5 worm cellular contexts compared by ENCODE assay signal in the genomic region with DNA sequence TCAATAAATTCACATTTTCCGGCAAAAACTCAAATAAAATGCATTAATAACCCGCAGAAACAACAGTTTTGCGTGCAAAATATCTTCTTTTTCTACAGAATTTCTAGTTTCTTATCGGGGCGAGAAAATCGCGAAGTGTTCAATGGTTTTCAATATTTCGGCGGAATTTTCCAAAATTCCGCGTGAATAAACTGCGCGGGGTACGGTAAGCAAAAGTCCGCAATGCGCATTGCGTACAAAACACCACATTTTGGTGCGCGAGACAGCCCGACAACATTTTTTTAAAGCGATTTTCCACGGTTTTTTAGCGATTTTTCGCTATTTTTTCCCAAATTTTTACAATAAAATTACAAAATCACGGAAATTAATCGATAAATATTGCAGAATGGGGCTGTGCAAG.
TF ChIP-seq lines count a peak whose summit lies in the region.

TSS of gene Y45G12B.2 (plus strand) at position 383 of the 400 bp plus-strand sequence.

TF ChIP-seq in whole organism, L1 larva, 84 proteins besides CTCF, POLR2A, EP300 and RAD21 (continues in another document):
- TF ChIP-seq ceh-82 (tag; optimal IDR thresholded peaks at IDR 0.05; lab: Kevin White, UChicago): peak; percentile 60 to 88 (median 63)
- TF ChIP-seq efl-1 (optimal IDR thresholded peaks at IDR 0.05; lab: Kevin White, UChicago): peak; percentile 68 to 78
- peak; percentile 82 to 97 for TF ChIP-seq efl-1 (GFP tag; optimal IDR thresholded peaks at IDR 0.05 in 1 of 2; lab: Kevin White, UChicago)
- TF ChIP-seq elt-2 (tag; optimal IDR thresholded peaks at IDR 0.05; lab: Kevin White, UChicago): no peak
- no peak for TF ChIP-seq sup-37 (GFP tag; optimal IDR thresholded peaks at IDR 0.05; lab: Kevin White, UChicago)
- TF ChIP-seq egl-27 (tag; optimal IDR thresholded peaks at IDR 0.05; lab: Kevin White, UChicago): no peak
- TF ChIP-seq vab-15 (tag; optimal IDR thresholded peaks at IDR 0.05; lab: Kevin White, UChicago): no peak
- no peak for TF ChIP-seq fkh-4 (tag; optimal IDR thresholded peaks at IDR 0.05; lab: Kevin White, UChicago; ENCODE audit: borderline replicate concordance)
- no peak for TF ChIP-seq lin-14 (GFP tag; optimal IDR thresholded peaks at IDR 0.05; lab: Kevin White, UChicago)
- TF ChIP-seq lin-15B (tag; optimal IDR thresholded peaks at IDR 0.05; lab: Kevin White, UChicago): peak; percentile 44
- peak; percentile 36; the same call in 1 of the 2 replicates for TF ChIP-seq isw-1 (GFP tag; IDR thresholded peaks at IDR 0.05; lab: Robert Waterston, UW)
- TF ChIP-seq nhr-84 (tag; optimal IDR thresholded peaks at IDR 0.05; lab: Kevin White, UChicago): no peak
- peak; percentile 55 for TF ChIP-seq unc-130 (tag; optimal IDR thresholded peaks at IDR 0.05; lab: Kevin White, UChicago)
- TF ChIP-seq aly-2 (tag; optimal IDR thresholded peaks at IDR 0.05; lab: Kevin White, UChicago): peak; percentile 41
- TF ChIP-seq grh-1 (GFP tag; IDR thresholded peaks at IDR 0.05; lab: Robert Waterston, UW): peak; percentile 30; the same call in 1 of the 2 replicates
- TF ChIP-seq efl-3 (GFP tag; optimal IDR thresholded peaks at IDR 0.05; lab: Kevin White, UChicago): no peak
- TF ChIP-seq ets-5 (GFP tag; IDR thresholded peaks at IDR 0.05; lab: Robert Waterston, UW): no peak

TF ChIP-seq in whole organism, L3 larva, 47 proteins besides CTCF, POLR2A, EP300 and RAD21:
- TF ChIP-seq jun-1 (tag; optimal IDR thresholded peaks at IDR 0.05; lab: Kevin White, UChicago): peak; percentile 17
- TF ChIP-seq elt-2 (tag; optimal IDR thresholded peaks at IDR 0.05; lab: Kevin White, UChicago): peak; percentile 47
- TF ChIP-seq snpc-4 (tag; optimal IDR thresholded peaks at IDR 0.05; lab: Kevin White, UChicago): peak; percentile 8
- TF ChIP-seq nhr-23 (tag; optimal IDR thresholded peaks at IDR 0.05; lab: Kevin White, UChicago): peak; percentile 58
- TF ChIP-seq fos-1 (tag; optimal IDR thresholded peaks at IDR 0.05; lab: Kevin White, UChicago): no peak
- no peak for TF ChIP-seq ztf-4 (tag; optimal IDR thresholded peaks at IDR 0.05; lab: Kevin White, UChicago)
- TF ChIP-seq tbx-2 (tag; optimal IDR thresholded peaks at IDR 0.05; lab: Kevin White, UChicago): no peak
- TF ChIP-seq ceh-28 (tag; optimal IDR thresholded peaks at IDR 0.05; lab: Kevin White, UChicago): peak; percentile 31
- TF ChIP-seq hmg-11 (tag; optimal IDR thresholded peaks at IDR 0.05; lab: Kevin White, UChicago): peak; percentile 67
- TF ChIP-seq lin-15B (tag; optimal IDR thresholded peaks at IDR 0.05; lab: Kevin White, UChicago): peak; percentile 71
- peak; percentile 17 for TF ChIP-seq sea-2 (GFP tag; optimal IDR thresholded peaks at IDR 0.05; lab: Kevin White, UChicago)
- TF ChIP-seq nfya-1 (tag; optimal IDR thresholded peaks at IDR 0.05; lab: Kevin White, UChicago; ENCODE audit: insufficient read depth): peak; percentile 90
- no peak for TF ChIP-seq nhr-237 (tag; optimal IDR thresholded peaks at IDR 0.05; lab: Kevin White, UChicago)
- no peak for TF ChIP-seq aly-2 (tag; optimal IDR thresholded peaks at IDR 0.05; lab: Kevin White, UChicago)
- TF ChIP-seq pqm-1 (tag; optimal IDR thresholded peaks at IDR 0.05; lab: Kevin White, UChicago): peak; percentile 58
- TF ChIP-seq nhr-25 (tag; optimal IDR thresholded peaks at IDR 0.05; lab: Kevin White, UChicago): peak; percentile 38
- peak; percentile 77 for TF ChIP-seq pha-4 (tag; optimal IDR thresholded peaks at IDR 0.05; lab: Kevin White, UChicago)

TF ChIP-seq in whole organism, early embryonic, 17 proteins besides CTCF, POLR2A, EP300 and RAD21:
- TF ChIP-seq scrt-1 (GFP tag; IDR thresholded peaks at IDR 0.05; lab: Robert Waterston, UW) (no peak), sea-1 (GFP tag; conservative IDR thresholded peaks at IDR 0.05; lab: Robert Waterston, UW) (no peak), pes-1 (GFP tag; IDR thresholded peaks at IDR 0.05; lab: Robert Waterston, UW) (no peak), flt-1 (GFP tag; IDR thresholded peaks at IDR 0.05; lab: Robert Waterston, UW) (no peak; the same call in 1 of the 2 replicates), hnd-1 (tag; optimal IDR thresholded peaks at IDR 0.05; lab: Kevin White, UChicago) (no peak), F13C5.2 (tag; optimal IDR thresholded peaks at IDR 0.05; lab: Kevin White, UChicago) (peak; percentile 68), ceh-36 (tag; optimal IDR thresholded peaks at IDR 0.05; lab: Kevin White, UChicago) (no peak), B0310.2 (tag; optimal IDR thresholded peaks at IDR 0.05; lab: Kevin White, UChicago) (no peak), ets-7 (tag; optimal IDR thresholded peaks at IDR 0.05; lab: Kevin White, UChicago) (no peak), tbx-11 (GFP tag; IDR thresholded peaks at IDR 0.05; lab: Robert Waterston, UW) (peak; percentile 8; the same call in 1 of the 2 replicates), tbx-37 (GFP tag; conservative IDR thresholded peaks at IDR 0.05; lab: Robert Waterston, UW) (0 out of 2 replicates have a peak, but pooled peaks have one; percentile 23), aly-1 (tag; optimal IDR thresholded peaks at IDR 0.05; lab: Kevin White, UChicago) (no peak), hmbx-1 (tag; optimal IDR thresholded peaks at IDR 0.05; lab: Kevin White, UChicago) (no peak), tra-4 (tag; optimal IDR thresholded peaks at IDR 0.05; lab: Kevin White, UChicago) (no peak), ama-1 (optimal IDR thresholded peaks at IDR 0.05; lab: Kevin White, UChicago) (no peak), hmg-4 (GFP tag; optimal IDR thresholded peaks at IDR 0.05; lab: Kevin White, UChicago) (peak; percentile 32), ceh-13 (GFP tag; optimal IDR thresholded peaks at IDR 0.05; lab: Kevin White, UChicago) (no peak)

TF ChIP-seq in whole organism, midembryonic, 9 proteins besides CTCF, POLR2A, EP300 and RAD21:
- 0 out of 2 replicates have a peak, but pooled peaks have one; percentile 25 for TF ChIP-seq klf-2 (GFP tag; conservative IDR thresholded peaks at IDR 0.05; lab: Robert Waterston, UW)
- TF ChIP-seq ztf-23 (GFP tag; IDR thresholded peaks at IDR 0.05; lab: Robert Waterston, UW): no peak

TF ChIP-seq in whole organism, young adult, 124 proteins besides CTCF, POLR2A, EP300 and RAD21 (continues in another document):
- TF ChIP-seq mcd-1 (GFP tag; IDR thresholded peaks at IDR 0.05; lab: Robert Waterston, UW) (peak; percentile 75), sptf-2 (GFP tag; optimal IDR thresholded peaks at IDR 0.05; lab: Kevin White, UChicago) (no peak), F52B5.7 (tag; optimal IDR thresholded peaks at IDR 0.05; lab: Kevin White, UChicago) (no peak), C06A6.2 (GFP tag; conservative IDR thresholded peaks at IDR 0.05; lab: Robert Waterston, UW) (no peak), nfya-1 (tag; optimal IDR thresholded peaks at IDR 0.05; lab: Kevin White, UChicago; ENCODE audit: borderline replicate concordance, insufficient read depth) (no peak), nhr-80 (tag; optimal IDR thresholded peaks at IDR 0.05; lab: Kevin White, UChicago) (peak; percentile 36), lsl-1 (GFP tag; optimal IDR thresholded peaks at IDR 0.05; lab: Kevin White, UChicago) (peak; percentile 93), B0035.1 (tag; optimal IDR thresholded peaks at IDR 0.05; lab: Kevin White, UChicago) (no peak), ceh-27 (GFP tag; optimal IDR thresholded peaks at IDR 0.05; lab: Kevin White, UChicago) (peak; percentile 3), T07F8.4 (tag; optimal IDR thresholded peaks at IDR 0.05; lab: Kevin White, UChicago) (no peak), attf-3 (GFP tag; conservative IDR thresholded peaks at IDR 0.05; lab: Robert Waterston, UW) (0 out of 2 replicates have a peak, but pooled peaks have one; percentile 27), dpl-1 (GFP tag; optimal IDR thresholded peaks at IDR 0.05; lab: Kevin White, UChicago) (peak; percentile 50), B0336.3 (GFP tag; IDR thresholded peaks at IDR 0.05; lab: Robert Waterston, UW) (peak; percentile 53; the same call in 1 of the 2 replicates), attf-6 (GFP tag; IDR thresholded peaks at IDR 0.05; lab: Robert Waterston, UW) (no peak), zfh-2 (GFP tag; conservative IDR thresholded peaks at IDR 0.05; lab: Robert Waterston, UW) (no peak), hmg-1.2 (GFP tag; IDR thresholded peaks at IDR 0.05; lab: Robert Waterston, UW) (peak; percentile 46; the same call in 1 of the 2 replicates), K12H6.12 (tag; optimal IDR thresholded peaks at IDR 0.05; lab: Kevin White, UChicago) (no peak), ceh-40 (GFP tag; IDR thresholded peaks at IDR 0.05; lab: Robert Waterston, UW) (no peak), hmg-20 (GFP tag; IDR thresholded peaks at IDR 0.05; lab: Robert Waterston, UW) (no peak), dox-1 (GFP tag; IDR thresholded peaks at IDR 0.05; lab: Robert Waterston, UW) (peak; percentile 81), hrde-1 (tag; optimal IDR thresholded peaks at IDR 0.05; lab: Kevin White, UChicago; ENCODE audit: borderline replicate concordance) (no peak), lin-40 (tag; optimal IDR thresholded peaks at IDR 0.05; lab: Kevin White, UChicago) (peak; percentile 37), pbrm-1 (GFP tag; IDR thresholded peaks at IDR 0.05; lab: Robert Waterston, UW) (peak; percentile 62; the same call in 1 of the 2 replicates), Y53F4B.3 (GFP tag; IDR thresholded peaks at IDR 0.05; lab: Robert Waterston, UW) (no peak), nhr-27 (tag; optimal IDR thresholded peaks at IDR 0.05; lab: Kevin White, UChicago) (no peak), aptf-3 (GFP tag; IDR thresholded peaks at IDR 0.05; lab: Robert Waterston, UW) (no peak), unc-62 (GFP tag; optimal IDR thresholded peaks at IDR 0.05; lab: Kevin White, UChicago) (no peak), Y53G8AR.9 (GFP tag; conservative IDR thresholded peaks at IDR 0.05; lab: Robert Waterston, UW) (0 out of 2 replicates have a peak, but pooled peaks have one; percentile 32), madf-6 (GFP tag; IDR thresholded peaks at IDR 0.05; lab: Robert Waterston, UW) (peak; percentile 63; the same call in 1 of the 2 replicates), ztf-28 (GFP tag; IDR thresholded peaks at IDR 0.05; lab: Robert Waterston, UW) (no peak), Y95B8A.8 (GFP tag; IDR thresholded peaks at IDR 0.05; lab: Robert Waterston, UW) (peak; percentile 41; the same call in 1 of the 2 replicates), efl-1 (GFP tag; optimal IDR thresholded peaks at IDR 0.05; lab: Kevin White, UChicago) (peak; percentile 53), ets-4 (GFP tag; optimal IDR thresholded peaks at IDR 0.05; lab: Kevin White, UChicago) (no peak), somi-1 (GFP tag; optimal IDR thresholded peaks at IDR 0.05; lab: Kevin White, UChicago) (no peak), F57C9.4 (tag; optimal IDR thresholded peaks at IDR 0.05; lab: Kevin White, UChicago) (no peak), D2030.7 (GFP tag; IDR thresholded peaks at IDR 0.05; lab: Robert Waterston, UW) (peak; percentile 56; the same call in 1 of the 2 replicates), nfya-2 (GFP tag; IDR thresholded peaks at IDR 0.05; lab: Robert Waterston, UW) (no peak), unc-130 (GFP tag; optimal IDR thresholded peaks at IDR 0.05; lab: Kevin White, UChicago) (no peak)

Comparison
In these comparisons a context has a peak if more than half of its experiments do, and no peak if none do; other contexts are left out.
1. Of the 8 proteins assayed by ChIP-seq in both whole organism, young adult and whole organism, L1 larva: peak only in whole organism, young adult: none; only in whole organism, L1 larva: nhr-90 and unc-130; in both: dpl-1 and efl-1; in neither: 2; mixed calls (peak in some experiments, not most) for 2.